Fruit fly (Drosophila melanogaster): ENCODE measurements around the gene ru.

The ru gene

dm6 chr3L:1376014-1376745 lies 5.8 kb downstream of the ru start (continued):
- TF ChIP-seq abd-A (tag; optimal IDR thresholded peaks at IDR 0.05) (no peak), CG18619 (GFP tag; optimal IDR thresholded peaks at IDR 0.05) (peak; percentile 10), CG9932 (GFP tag; IDR thresholded peaks at IDR 0.05) (no peak), Hand (GFP tag; optimal IDR thresholded peaks at IDR 0.05) (no peak), bowl (GFP tag; IDR thresholded peaks at IDR 0.05) (0 out of 2 replicates have a peak, but pooled peaks have one; percentile 24), salm (tag; optimal IDR thresholded peaks at IDR 0.05) (peak; percentile 26), CG8944 (GFP tag; optimal IDR thresholded peaks at IDR 0.05) (peak; percentile 24), slp2 (GFP tag; optimal IDR thresholded peaks at IDR 0.05) (peak; percentile 50), Lim3 (GFP tag; IDR thresholded peaks at IDR 0.05) (no peak), dysf (GFP tag; IDR thresholded peaks at IDR 0.05) (peak; percentile 69), Dfd (GFP tag; optimal IDR thresholded peaks at IDR 0.05) (no peak), gfzf (GFP tag; optimal IDR thresholded peaks at IDR 0.05) (no peak), CG17328 (GFP tag; IDR thresholded peaks at IDR 0.05) (peak; percentile 60; the same call in 1 of the 2 replicates), CG8388 (GFP tag; optimal IDR thresholded peaks at IDR 0.05) (peak; percentile 57), ssp (GFP tag; IDR thresholded peaks at IDR 0.05) (peak; percentile 43; the same call in 1 of the 2 replicates), CG14710 (tag; optimal IDR thresholded peaks at IDR 0.05) (peak; percentile 2), Camta (GFP tag; optimal IDR thresholded peaks at IDR 0.05) (peak; percentile 46), Stat92E (GFP tag; optimal IDR thresholded peaks at IDR 0.05) (no peak), CoRest (tag; optimal IDR thresholded peaks at IDR 0.05) (peak; percentile 39), CG2712 (tag; optimal IDR thresholded peaks at IDR 0.05) (peak; percentile 71), hb (GFP tag; IDR thresholded peaks at IDR 0.05; ENCODE audit: partially characterized antibody) (peak; percentile 76), ATbp (GFP tag; optimal IDR thresholded peaks at IDR 0.05) (peak; percentile 47), Dad (GFP tag; optimal IDR thresholded peaks at IDR 0.05) (peak; percentile 36), prd (optimal IDR thresholded peaks at IDR 0.05) (no peak), prd (GFP tag; IDR thresholded peaks at IDR 0.05) (peak; percentile 69; the same call in 2 of the 3 replicates), bbx (GFP tag; IDR thresholded peaks at IDR 0.05; ENCODE audit: partially characterized antibody) (peak; percentile 50; the same call in 1 of the 2 replicates), mam (GFP tag; optimal IDR thresholded peaks at IDR 0.05) (no peak), CG6654 (GFP tag; optimal IDR thresholded peaks at IDR 0.05) (no peak), CG7357 (GFP tag; IDR thresholded peaks at IDR 0.05) (0 out of 3 replicates have a peak, but pooled peaks have one; percentile 21), en (GFP tag; optimal IDR thresholded peaks at IDR 0.05) (no peak), sens (GFP tag) (peak; percentile 93), sc (optimal IDR thresholded peaks at IDR 0.05) (no peak), sc (GFP tag; optimal IDR thresholded peaks at IDR 0.05) (no peak), oc (tag; optimal IDR thresholded peaks at IDR 0.05) (peak; percentile 70), CG4707 (GFP tag; optimal IDR thresholded peaks at IDR 0.05) (peak; percentile 2), CG14860 (GFP tag; IDR thresholded peaks at IDR 0.05; ENCODE audit: partially characterized antibody) (peak; percentile 59; the same call in 2 of the 3 replicates), CG8359 (GFP tag; optimal IDR thresholded peaks at IDR 0.05; ENCODE audit: borderline replicate concordance) (no peak), CG3847 (GFP tag; IDR thresholded peaks at IDR 0.05) (0 out of 2 replicates have a peak, but pooled peaks have one; percentile 12), cad (GFP tag; optimal IDR thresholded peaks at IDR 0.05) (no peak), CG30020 (tag; optimal IDR thresholded peaks at IDR 0.05) (no peak), stwl (tag; optimal IDR thresholded peaks at IDR 0.05) (no peak), CG30431 (GFP tag; optimal IDR thresholded peaks at IDR 0.05) (no peak), emc (GFP tag; optimal IDR thresholded peaks at IDR 0.05) (no peak), slou (GFP tag; optimal IDR thresholded peaks at IDR 0.05) (no peak), cwo (GFP tag; optimal IDR thresholded peaks at IDR 0.05) (no peak), CG11247 (GFP tag; IDR thresholded peaks at IDR 0.05) (no peak), Sox102F (GFP tag; optimal IDR thresholded peaks at IDR 0.05) (peak; percentile 78), mirr (GFP tag; optimal IDR thresholded peaks at IDR 0.05) (no peak), CG6765 (GFP tag; optimal IDR thresholded peaks at IDR 0.05) (no peak)

All from whole organism, embryonic.